Fruit fly (Drosophila melanogaster) whole organism, wandering third instar larva: ENCODE results near the gene tey.

Experiments used
- HLH106 ChIP-seq: fragments of 200-800 bp; optimal IDR thresholded peaks from 3 replicates; lab custom pipeline; 2019; ENCODE audit warnings: missing biosample characterization, mild to moderate bottlenecking, missing genetic modification characterization, moderate library complexity
- Hr78 ChIP-seq: fragments of >200 bp; optimal IDR thresholded peaks from 2 replicates; lab custom pipeline; 2017; ENCODE audit warnings: missing biosample characterization, missing genetic modification characterization
- OdsH ChIP-seq: fragments of 200-800 bp; sonication (Bioruptor generic); optimal IDR thresholded peaks from 2 replicates; lab custom pipeline; 2016; ENCODE audit warnings: missing biosample characterization, mild to moderate bottlenecking, missing genetic modification characterization
- Vsx2 ChIP-seq: fragments of 200-300, 225-300 bp; sonication (Bioruptor generic); optimal IDR thresholded peaks from 2 replicates; lab custom pipeline; 2018; ENCODE audit warnings: missing biosample characterization, missing genetic modification characterization; ENCODE audit not compliant: partially characterized antibody
- br ChIP-seq: fragments of 200-800 bp; sonication (Bioruptor generic); optimal IDR thresholded peaks from 2 replicates; lab custom pipeline; 2016; ENCODE audit warnings: missing biosample characterization, missing genetic modification characterization
- dl ChIP-seq, 2 experiments: fragments of 175-275, 200-275 bp in 1 of 2; fragments of 200-275 bp in 1 of 2; sonication (Bioruptor generic); optimal IDR thresholded peaks; lab custom pipeline; 2018; ENCODE audit warnings: mild to moderate bottlenecking in 2 of 2, missing biosample characterization in 2 of 2, missing genetic modification characterization in 2 of 2, moderate library complexity in 2 of 2; ENCODE audit not compliant: partially characterized antibody in 2 of 2, insufficient read depth in 1 of 2
- fru ChIP-seq: fragments of 200-800 bp; sonication (Bioruptor generic); optimal IDR thresholded peaks from 3 replicates; lab custom pipeline; 2016; ENCODE audit warnings: missing biosample characterization, mild to moderate bottlenecking, missing genetic modification characterization
- h ChIP-seq: fragments of 200-800 bp; sonication (Bioruptor generic); optimal IDR thresholded peaks from 3 replicates; lab custom pipeline; 2016; ENCODE audit warnings: missing biosample characterization, mild to moderate bottlenecking, missing genetic modification characterization
- rgr ChIP-seq: fragments of 200-800 bp; sonication (Bioruptor generic); optimal IDR thresholded peaks from 3 replicates; lab custom pipeline; 2016; ENCODE audit warnings: missing biosample characterization, mild to moderate bottlenecking, missing genetic modification characterization
- sage ChIP-seq: fragments of 200-800 bp; sonication (Bioruptor generic); optimal IDR thresholded peaks from 2 replicates; lab custom pipeline; 2016; ENCODE audit warnings: missing biosample characterization, mild to moderate bottlenecking, missing genetic modification characterization

DNA sequence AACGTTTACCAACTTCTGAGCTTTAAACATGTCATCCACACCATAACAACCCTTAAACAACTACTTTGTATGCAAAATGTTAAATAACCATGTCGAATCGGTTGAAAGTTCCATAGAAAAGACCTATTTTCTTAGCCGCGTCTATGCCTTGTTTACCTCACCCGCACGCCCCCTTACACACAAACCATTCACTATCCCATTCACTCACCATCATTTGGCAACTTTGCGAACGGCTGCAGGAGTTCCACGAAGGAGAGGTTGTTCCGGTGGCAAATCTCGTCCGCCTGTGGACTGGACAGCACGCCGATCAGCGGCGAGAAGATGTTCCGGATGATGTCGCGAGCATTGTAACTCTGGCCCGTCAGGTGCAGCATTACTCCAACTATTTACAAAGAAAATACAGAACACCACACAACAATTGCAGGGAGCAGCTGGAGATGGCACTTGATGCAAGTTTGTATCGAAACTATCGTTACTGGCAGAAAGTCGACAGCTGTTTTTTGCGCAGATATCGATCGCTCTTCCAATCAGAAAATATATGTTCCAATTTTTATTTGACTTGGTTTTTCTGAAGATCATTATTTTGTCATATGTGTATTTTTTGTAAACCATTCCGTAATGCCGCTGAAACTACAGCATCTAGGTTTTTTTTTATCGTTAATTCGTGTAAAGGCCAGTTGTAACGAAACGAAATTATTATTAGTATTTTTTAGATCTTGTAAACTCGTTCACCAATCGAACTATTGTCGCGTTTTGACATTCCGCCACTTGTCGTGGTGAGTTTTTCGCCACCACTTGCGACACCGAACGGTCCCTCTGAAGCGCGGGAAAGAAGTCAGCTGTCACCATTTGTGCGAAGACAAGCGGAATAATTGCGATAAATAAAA lies 45.6 kb downstream of the tey start, which contains the start of gene asf1:
- no peak for TF ChIP-seq h (GFP tag; lab: Kevin White, UChicago)
- peak; percentile 37 for TF ChIP-seq OdsH (GFP tag; lab: Kevin White, UChicago)
- no peak for TF ChIP-seq Vsx2 (GFP tag; lab: Kevin White, UChicago)
- peak; percentile 63 for TF ChIP-seq fru
- TF ChIP-seq sage (GFP tag; lab: Kevin White, UChicago) = no peak
- TF ChIP-seq dl (GFP tag; optimal IDR thresholded peaks at IDR 0.05; lab: Kevin White, UChicago; ENCODE audit: insufficient read depth in 1 of 2, partially characterized antibody in 2 of 2) = no peak
- no peak for TF ChIP-seq br (GFP tag; lab: Kevin White, UChicago)
- TF ChIP-seq Hr78 (GFP tag; lab: Kevin White, UChicago) = no peak
- TF ChIP-seq rgr (GFP tag; lab: Kevin White, UChicago) = no peak
- TF ChIP-seq HLH106 (tag; lab: Kevin White, UChicago) = no peak
